Worm (Caenorhabditis elegans) whole organism, L1 larva: ENCODE measurements around the gene C44E12.1.

Source experiments
- C34B4.2 ChIP-seq: sonication (generic microtip); optimal IDR thresholded peaks from 2 replicates; lab custom pipeline; 2017; ENCODE audit warnings: mild to moderate bottlenecking, missing genetic modification characterization, missing compliant biosample characterization
- aly-2 ChIP-seq: fragments of 150-350 bp; optimal IDR thresholded peaks from 2 replicates; lab custom pipeline; 2014; ENCODE audit warnings: missing biosample characterization, missing genetic modification characterization
- blmp-1 ChIP-seq: fragments of 150-350 bp; optimal IDR thresholded peaks from 2 replicates; lab custom pipeline; 2014; ENCODE audit warnings: missing biosample characterization, missing genetic modification characterization
- ceh-82 ChIP-seq, 3 experiments: fragments of 150-350 bp in 1 of 3; sonication (generic microtip) in 2 of 3; optimal IDR thresholded peaks; 2 replicates each; lab custom pipeline; 2014 to 2017; ENCODE audit warnings: missing biosample characterization in 3 of 3, missing genetic modification characterization in 3 of 3
- efl-1 ChIP-seq, 4 experiments: fragments of 150-350 bp; optimal IDR thresholded peaks in 3 of 4; peaks in 1 of 4; 1 replicate in 1 of 4; 2 replicates in 3 of 4; lab custom pipeline; 2014; ENCODE audit warnings: missing biosample characterization in 2 of 4, missing genetic modification characterization in 2 of 4, missing genetic modification reagents in 2 of 4
- elt-2 ChIP-seq: sonication (generic microtip); optimal IDR thresholded peaks from 2 replicates; lab custom pipeline; 2016; ENCODE audit warnings: missing genetic modification characterization, mild to moderate bottlenecking, inconsistent platforms, missing compliant biosample characterization, missing genetic modification reagents
- elt-3 ChIP-seq, 6 experiments: fragments of 150-350 bp in 1 of 6; sonication (generic microtip); optimal IDR thresholded peaks; 2 replicates each; lab custom pipeline; 2017 to 2018; ENCODE audit warnings: missing biosample characterization in 6 of 6, missing genetic modification characterization in 6 of 6, inconsistent platforms in 1 of 6
- grh-1 ChIP-seq: fragments of 200-800 bp; sonication (Bioruptor generic); IDR thresholded peaks from 2 replicates; pipeline ENCODE4 v1.3.6; 2022; ENCODE audit warnings: missing genetic modification reagents, missing genetic modification characterization, missing compliant biosample characterization
- irx-1 ChIP-seq: sonication (generic microtip); optimal IDR thresholded peaks from 2 replicates; lab custom pipeline; 2016; ENCODE audit warnings: missing genetic modification characterization, missing compliant biosample characterization
- lin-14 ChIP-seq: fragments of 200-800 bp; sonication (Bioruptor generic); optimal IDR thresholded peaks from 2 replicates; lab custom pipeline; 2018; ENCODE audit warnings: mild to moderate bottlenecking, missing genetic modification characterization, moderate library complexity, missing compliant biosample characterization
- lin-35 ChIP-seq, 2 experiments: fragments of 150-350 bp; optimal IDR thresholded peaks; 2 replicates each; lab custom pipeline; 2014; ENCODE audit warnings: missing biosample characterization in 2 of 2, missing genetic modification characterization in 2 of 2, missing genetic modification reagents in 2 of 2
- mdl-1 ChIP-seq, 2 experiments: fragments of 150-350 bp; optimal IDR thresholded peaks; 2 replicates each; lab custom pipeline; 2014 to 2017; ENCODE audit warnings: missing biosample characterization in 2 of 2, missing genetic modification characterization in 2 of 2, inconsistent platforms in 1 of 2
- nhr-11 ChIP-seq: fragments of 150-350 bp; optimal IDR thresholded peaks from 2 replicates; lab custom pipeline; 2014; ENCODE audit warnings: missing biosample characterization, missing genetic modification characterization
- nhr-19 ChIP-seq: fragments of 200-800 bp; sonication (Bioruptor generic); conservative IDR thresholded peaks from 2 replicates; pipeline ENCODE4 v1.3.6; 2022; ENCODE audit warnings: missing genetic modification characterization, missing compliant biosample characterization
- nhr-77 ChIP-seq: fragments of 150-350 bp; optimal IDR thresholded peaks from 2 replicates; lab custom pipeline; 2014; ENCODE audit warnings: missing biosample characterization, missing genetic modification characterization
- nhr-84 ChIP-seq: sonication (generic microtip); optimal IDR thresholded peaks from 2 replicates; lab custom pipeline; 2017; ENCODE audit warnings: missing biosample characterization, missing genetic modification characterization
- nhr-85 ChIP-seq: sonication (generic microtip); peaks from one replicate; lab custom pipeline; 2016; ENCODE audit warnings: missing genetic modification characterization, inconsistent platforms, missing compliant biosample characterization
- pag-3 ChIP-seq: sonication (generic microtip); optimal IDR thresholded peaks from 2 replicates; lab custom pipeline; 2017; ENCODE audit warnings: missing genetic modification characterization, mild to moderate bottlenecking, missing compliant biosample characterization, antibody characterized with exemption, borderline replicate concordance; ENCODE audit not compliant: insufficient read depth
- pqm-1 ChIP-seq: sonication (generic microtip); optimal IDR thresholded peaks from 3 replicates; lab custom pipeline; 2017; ENCODE audit warnings: missing biosample characterization, missing genetic modification characterization
- skn-1 ChIP-seq: fragments of 150-350 bp; optimal IDR thresholded peaks from 2 replicates; lab custom pipeline; 2014; ENCODE audit warnings: missing biosample characterization, missing genetic modification characterization
- snu-23 ChIP-seq: sonication (generic microtip); optimal IDR thresholded peaks from 2 replicates; lab custom pipeline; 2016; ENCODE audit warnings: missing genetic modification characterization, missing compliant biosample characterization
- sox-4 ChIP-seq: sonication (generic microtip); optimal IDR thresholded peaks from 2 replicates; lab custom pipeline; 2016; ENCODE audit warnings: missing genetic modification characterization, missing compliant biosample characterization
- swsn-7 ChIP-seq: sonication (generic microtip); optimal IDR thresholded peaks from 2 replicates; lab custom pipeline; 2016; ENCODE audit warnings: missing genetic modification characterization, missing compliant biosample characterization
- unc-130 ChIP-seq: fragments of 150-350 bp; optimal IDR thresholded peaks from 2 replicates; lab custom pipeline; 2017; ENCODE audit warnings: missing biosample characterization, missing genetic modification characterization, inconsistent platforms

The C44E12.1 gene

ce11 chrX:7596627-7597026 lies at the start of gene C44E12.1:
C44E12.1 (plus strand) TSS chrX:7596927.
- TF ChIP-seq efl-1 (optimal IDR thresholded peaks at IDR 0.05; lab: Kevin White, UChicago) (no peak), efl-1 (GFP tag; optimal IDR thresholded peaks at IDR 0.05 in 1 of 2; lab: Kevin White, UChicago) (peak in 1 of 2 experiments; percentile 53), lin-14 (peak; percentile 8), C34B4.2 (tag; lab: Kevin White, UChicago) (no peak), nhr-85 (tag; lab: Kevin White, UChicago) (peak; percentile 7)

- TF ChIP-seq nhr-84 (tag; lab: Kevin White, UChicago) (no peak), sox-4 (no peak), swsn-7 (tag; lab: Kevin White, UChicago) (no peak), grh-1 (GFP tag; lab: Robert Waterston, UW) (no peak)
These were observed 49.0 kb upstream of the C44E12.1 start for ce11 chrX:7547696-7548095.

ce11 chrX:7548158-7548557 lies 48.6 kb upstream of the C44E12.1 start, which contains the start of gene F46C8.1:
F46C8.1 (plus strand) TSS chrX:7548458.
- TF ChIP-seq nhr-11 (no peak), pqm-1 (tag; lab: Kevin White, UChicago) (no peak), pag-3 (tag; lab: Kevin White, UChicago) (no peak), ceh-82 (tag; optimal IDR thresholded peaks at IDR 0.05; lab: Kevin White, UChicago) (no peak), skn-1 (no peak), nhr-19 (GFP tag; lab: Robert Waterston, UW) (no peak), lin-35 (GFP tag; optimal IDR thresholded peaks at IDR 0.05; lab: Kevin White, UChicago) (no peak)

- TF ChIP-seq elt-3 (tag; optimal IDR thresholded peaks at IDR 0.05; lab: Kevin White, UChicago) (peak in 1 of 6 experiments; percentile 51), efl-1 (optimal IDR thresholded peaks at IDR 0.05; lab: Kevin White, UChicago) (no peak), efl-1 (GFP tag; optimal IDR thresholded peaks at IDR 0.05 in 1 of 2; lab: Kevin White, UChicago) (peak in 1 of 2 experiments; percentile 90), snu-23 (GFP tag; lab: Kevin White, UChicago) (no peak), blmp-1 (tag; lab: Kevin White, UChicago) (peak; percentile 63), nhr-85 (tag; lab: Kevin White, UChicago) (peak; percentile 28)
These were observed 46.3 kb upstream of the C44E12.1 start for ce11 chrX:7550452-7550851.

- TF ChIP-seq blmp-1 (tag; lab: Kevin White, UChicago) (peak; percentile 89), pqm-1 (tag; lab: Kevin White, UChicago) (no peak)
These were observed 43.4 kb upstream of the C44E12.1 start for ce11 chrX:7553331-7553730.

ce11 chrX:7554326-7554725 lies 42.4 kb upstream of the C44E12.1 start, which contains the start of gene F46C8.8:
F46C8.8 (minus strand) TSS chrX:7554426.
- TF ChIP-seq nhr-85 (tag; lab: Kevin White, UChicago) = peak; percentile 55
- peak in 1 of 6 experiments; percentile 10 for TF ChIP-seq elt-3 (tag; optimal IDR thresholded peaks at IDR 0.05; lab: Kevin White, UChicago)
- TF ChIP-seq nhr-77 = no peak
- no peak for TF ChIP-seq aly-2 (tag; lab: Kevin White, UChicago)

- TF ChIP-seq elt-2 (tag; lab: Kevin White, UChicago) (peak; percentile 43), unc-130 (tag; lab: Kevin White, UChicago) (no peak)
- TF ChIP-seq, all 84 proteins: peak for 1
These were observed 37.7 kb upstream of the C44E12.1 start, which contains the start of the genes PDB1.1 and F08C6.5 for ce11 chrX:7558928-7559455. PDB1.1 (minus strand) TSS chrX:7559085. F08C6.5 (plus strand) TSS chrX:7559405.

ce11 chrX:7561972-7562371 lies 34.8 kb upstream of the C44E12.1 start:
- TF ChIP-seq mdl-1 (tag; optimal IDR thresholded peaks at IDR 0.05; lab: Kevin White, UChicago) = no peak
- peak; percentile 18 for TF ChIP-seq skn-1
- no peak for TF ChIP-seq irx-1
